Fruit fly (Drosophila melanogaster) whole organism, embryonic: ENCODE measurements around the gene CG9269.

ENCODE experiments used
- Abd-B ChIP-seq: fragments of 200-800 bp; sonication (Bioruptor generic); optimal IDR thresholded peaks from 2 replicates; lab custom pipeline; 2018; ENCODE audit warnings: missing biosample characterization, mild to moderate bottlenecking, missing genetic modification characterization, moderate library complexity
- Ada2b ChIP-seq: fragments of 200-800 bp; sonication (Bioruptor generic); IDR thresholded peaks from 2 replicates; pipeline ENCODE4 v1.3.6; 2022; ENCODE audit warnings: missing biosample characterization, missing genetic modification characterization
- BtbVII ChIP-seq: fragments of 200-800 bp; sonication (Bioruptor generic); optimal IDR thresholded peaks from 3 replicates; lab custom pipeline; 2017; ENCODE audit warnings: missing biosample characterization, mild to moderate bottlenecking, missing genetic modification characterization
- CG10274 ChIP-seq: fragments of 200-800 bp; sonication (Bioruptor generic); optimal IDR thresholded peaks from 3 replicates; lab custom pipeline; 2017; ENCODE audit warnings: missing biosample characterization, mild to moderate bottlenecking, missing genetic modification characterization
- CG10565 ChIP-seq: fragments of 200-800 bp; sonication (Bioruptor generic); optimal IDR thresholded peaks from 3 replicates; lab custom pipeline; 2016; ENCODE audit warnings: missing biosample characterization, mild to moderate bottlenecking, missing genetic modification characterization
- CG12391 ChIP-seq: fragments of 200-800 bp; sonication (Bioruptor generic); optimal IDR thresholded peaks from 3 replicates; lab custom pipeline; 2018; ENCODE audit warnings: missing biosample characterization, mild to moderate bottlenecking, missing genetic modification characterization, moderate library complexity
- CG12744 ChIP-seq: fragments of 200-800 bp; sonication (Bioruptor generic); optimal IDR thresholded peaks from 2 replicates; lab custom pipeline; 2016; ENCODE audit warnings: missing biosample characterization, missing genetic modification characterization
- CG12942 ChIP-seq: fragments of 200-800 bp; sonication (Bioruptor generic); optimal IDR thresholded peaks from 3 replicates; lab custom pipeline; 2016; ENCODE audit warnings: missing biosample characterization, missing genetic modification characterization
- CG1603 ChIP-seq: fragments of 200-800 bp; sonication (Bioruptor generic); optimal IDR thresholded peaks from 2 replicates; lab custom pipeline; 2019; ENCODE audit warnings: missing biosample characterization, mild to moderate bottlenecking, missing genetic modification characterization, moderate library complexity
- CG17186 ChIP-seq: fragments of 200-800 bp; sonication (Bioruptor generic); optimal IDR thresholded peaks from 3 replicates; lab custom pipeline; 2017; ENCODE audit warnings: missing biosample characterization, missing genetic modification reagents, missing genetic modification characterization
- CG17361 ChIP-seq: fragments of 200-800 bp; sonication (Bioruptor generic); IDR thresholded peaks from 3 replicates; pipeline ENCODE4 v1.3.6; 2022; ENCODE audit warnings: missing biosample characterization, missing genetic modification characterization
- CG17612 ChIP-seq: fragments of 200-800 bp; sonication (Bioruptor generic); IDR thresholded peaks from 2 replicates; pipeline ENCODE4 v1.3.6; 2022; ENCODE audit warnings: missing biosample characterization, missing genetic modification characterization
- CG31365 ChIP-seq: fragments of 200-800 bp; sonication (Bioruptor generic); optimal IDR thresholded peaks from 2 replicates; lab custom pipeline; 2018; ENCODE audit warnings: missing biosample characterization, mild to moderate bottlenecking, missing genetic modification characterization
- CG4820 ChIP-seq: fragments of 200-800 bp; sonication (Bioruptor generic); optimal IDR thresholded peaks from 3 replicates; lab custom pipeline; 2016; ENCODE audit warnings: missing biosample characterization, missing genetic modification characterization
- CG6654 ChIP-seq: fragments of 200-800 bp; sonication (Bioruptor generic); optimal IDR thresholded peaks from 2 replicates; lab custom pipeline; 2017; ENCODE audit warnings: missing biosample characterization, mild to moderate bottlenecking, missing genetic modification characterization
- CG6689 ChIP-seq: fragments of 200-800 bp; sonication (Bioruptor generic); IDR thresholded peaks from 2 replicates; pipeline ENCODE4 v1.3.6; 2022; ENCODE audit warnings: missing biosample characterization, missing genetic modification characterization
- CG7357 ChIP-seq: fragments of 200-800 bp; sonication (Bioruptor generic); IDR thresholded peaks from 3 replicates; pipeline ENCODE4 v1.3.6; 2022; ENCODE audit warnings: missing biosample characterization, missing genetic modification characterization
- CG7928 ChIP-seq: fragments of 200-800 bp; sonication (Bioruptor generic); optimal IDR thresholded peaks from 2 replicates; lab custom pipeline; 2017; ENCODE audit warnings: missing biosample characterization, mild to moderate bottlenecking, missing genetic modification characterization
- CG7963 ChIP-seq: fragments of 200-800 bp; sonication (Bioruptor generic); IDR thresholded peaks from 3 replicates; pipeline ENCODE4 v1.3.6; 2022; ENCODE audit warnings: missing biosample characterization, missing genetic modification characterization; ENCODE audit not compliant: partially characterized antibody
- CG9437 ChIP-seq: fragments of 200-800 bp; sonication (Bioruptor generic); optimal IDR thresholded peaks from 2 replicates; lab custom pipeline; 2018; ENCODE audit warnings: missing biosample characterization, mild to moderate bottlenecking, missing genetic modification characterization
- CG9817 ChIP-seq: fragments of 200-800 bp; sonication (Bioruptor generic); optimal IDR thresholded peaks from 2 replicates; lab custom pipeline; 2018; ENCODE audit warnings: missing biosample characterization, mild to moderate bottlenecking, missing genetic modification characterization, moderate library complexity
- CkIIα-i1 ChIP-seq: fragments of 200-800 bp; sonication (Bioruptor generic); IDR thresholded peaks from 2 replicates; pipeline ENCODE4 v1.3.6; 2022; ENCODE audit warnings: missing biosample characterization, missing genetic modification characterization
- Dfd ChIP-seq, 2 experiments: fragments of >200 bp; optimal IDR thresholded peaks; 2 replicates each; lab custom pipeline; 2017; ENCODE audit warnings: missing biosample characterization in 2 of 2, missing genetic modification characterization in 2 of 2
- Dll ChIP-seq: fragments of 200-800 bp; sonication (Bioruptor generic); IDR thresholded peaks from 4 replicates; pipeline ENCODE4 v1.3.6; 2022; ENCODE audit warnings: missing biosample characterization, missing genetic modification characterization; ENCODE audit not compliant: partially characterized antibody
- Elba2 ChIP-seq: fragments of 200-800 bp; sonication (Bioruptor generic); optimal IDR thresholded peaks from 3 replicates; lab custom pipeline; 2016; ENCODE audit warnings: missing biosample characterization, missing genetic modification characterization
- MTF-1 ChIP-seq: fragments of 200-800 bp; sonication (Bioruptor generic); optimal IDR thresholded peaks from 2 replicates; lab custom pipeline; 2018; ENCODE audit warnings: missing biosample characterization, mild to moderate bottlenecking, missing genetic modification characterization, borderline replicate concordance
- Sox102F ChIP-seq: fragments of 200-800 bp; sonication (Bioruptor generic); optimal IDR thresholded peaks from 2 replicates; lab custom pipeline; 2018; ENCODE audit warnings: missing biosample characterization, mild to moderate bottlenecking, missing genetic modification characterization, moderate library complexity
- aop ChIP-seq: fragments of 200-800 bp; sonication (Bioruptor generic); IDR thresholded peaks from 2 replicates; pipeline ENCODE4 v1.3.6; 2022; ENCODE audit warnings: missing biosample characterization, missing genetic modification characterization
- ato ChIP-seq: fragments of 200-800 bp; sonication (Bioruptor generic); IDR thresholded peaks from 2 replicates; pipeline ENCODE4 v1.3.6; 2022; ENCODE audit warnings: missing biosample characterization, missing genetic modification characterization; ENCODE audit not compliant: partially characterized antibody
- chn ChIP-seq: fragments of 200-800 bp; sonication (Bioruptor generic); optimal IDR thresholded peaks from 2 replicates; lab custom pipeline; 2016; ENCODE audit warnings: missing biosample characterization, missing genetic modification characterization
- ci ChIP-seq: fragments of 200-800 bp; sonication (Bioruptor generic); IDR thresholded peaks from 3 replicates; pipeline ENCODE4 v1.3.6; 2022; ENCODE audit warnings: missing biosample characterization, missing genetic modification characterization
- danr ChIP-seq: fragments of 200-800 bp; sonication (Bioruptor generic); IDR thresholded peaks from 2 replicates; pipeline ENCODE4 v1.3.6; 2022; ENCODE audit warnings: missing biosample characterization, missing genetic modification characterization
- dmrt11E ChIP-seq: fragments of 200-800 bp; sonication (Bioruptor generic); optimal IDR thresholded peaks from 3 replicates; lab custom pipeline; 2018; ENCODE audit warnings: missing biosample characterization, mild to moderate bottlenecking, missing genetic modification characterization, moderate library complexity
- dmrt99B ChIP-seq: fragments of 200-800 bp; sonication (Bioruptor generic); optimal IDR thresholded peaks from 2 replicates; lab custom pipeline; 2018; ENCODE audit warnings: missing biosample characterization, mild to moderate bottlenecking, missing genetic modification characterization, moderate library complexity
- fd3F ChIP-seq: fragments of 200-800 bp; sonication (Bioruptor generic); optimal IDR thresholded peaks from 2 replicates; lab custom pipeline; 2018; ENCODE audit warnings: missing biosample characterization, mild to moderate bottlenecking, missing genetic modification characterization, moderate library complexity
- gsb-n ChIP-seq: fragments of 200-800 bp; sonication (Bioruptor generic); optimal IDR thresholded peaks from 3 replicates; lab custom pipeline; 2018; ENCODE audit warnings: missing biosample characterization, mild to moderate bottlenecking, missing genetic modification characterization
- ham ChIP-seq: fragments of 200-800 bp; sonication (Bioruptor generic); IDR thresholded peaks from 2 replicates; pipeline ENCODE4 v1.3.6; 2022; ENCODE audit warnings: missing biosample characterization, missing genetic modification characterization
- hbn ChIP-seq: fragments of 200-800 bp; sonication (Bioruptor generic); IDR thresholded peaks from 2 replicates; pipeline ENCODE4 v1.3.6; 2022; ENCODE audit warnings: missing biosample characterization, missing genetic modification characterization; ENCODE audit not compliant: partially characterized antibody
- ind ChIP-seq: fragments of 200-800 bp; sonication (Bioruptor generic); optimal IDR thresholded peaks from 3 replicates; lab custom pipeline; 2016; ENCODE audit warnings: missing biosample characterization, missing genetic modification characterization
- mld ChIP-seq: fragments of 200-800 bp; sonication (Bioruptor generic); IDR thresholded peaks from 3 replicates; pipeline ENCODE4 v1.3.6; 2022; ENCODE audit warnings: missing biosample characterization, missing genetic modification characterization; ENCODE audit not compliant: partially characterized antibody
- pb ChIP-seq: fragments of 200-800 bp; sonication (Bioruptor generic); optimal IDR thresholded peaks from 3 replicates; lab custom pipeline; 2016; ENCODE audit warnings: missing biosample characterization, missing genetic modification characterization
- pnt ChIP-seq: fragments of 200-800 bp; sonication (Bioruptor generic); optimal IDR thresholded peaks from 3 replicates; lab custom pipeline; 2016; ENCODE audit warnings: missing biosample characterization, missing genetic modification characterization
- rib ChIP-seq: fragments of 200-800 bp; sonication (Bioruptor generic); IDR thresholded peaks from 2 replicates; pipeline ENCODE4 v1.3.6; 2022; ENCODE audit warnings: missing biosample characterization, missing genetic modification characterization
- ro ChIP-seq: fragments of 200-800 bp; sonication (Bioruptor generic); IDR thresholded peaks from 2 replicates; pipeline ENCODE4 v1.3.6; 2022; ENCODE audit warnings: missing biosample characterization, missing genetic modification characterization
- schlank ChIP-seq: fragments of 200-800 bp; sonication (Bioruptor generic); optimal IDR thresholded peaks from 2 replicates; lab custom pipeline; 2018; ENCODE audit warnings: missing biosample characterization, mild to moderate bottlenecking, missing genetic modification characterization
- sim ChIP-seq: fragments of 200-800 bp; sonication (Bioruptor generic); IDR thresholded peaks from 2 replicates; pipeline ENCODE4 v1.3.6; 2022; ENCODE audit warnings: missing biosample characterization, missing genetic modification characterization
- tll ChIP-seq, 2 experiments: fragments of 200-800 bp in 1 of 2; fragments of >200 bp in 1 of 2; sonication (Bioruptor generic) in 1 of 2; optimal IDR thresholded peaks; 2 replicates each; lab custom pipeline; 2017 to 2019; ENCODE audit warnings: missing biosample characterization in 2 of 2, missing genetic modification characterization in 2 of 2, mild to moderate bottlenecking in 1 of 2, moderate library complexity in 1 of 2
- zfh2 ChIP-seq: fragments of 200-800 bp; sonication (Bioruptor generic); optimal IDR thresholded peaks from 2 replicates; lab custom pipeline; 2016; ENCODE audit warnings: missing biosample characterization, missing genetic modification characterization

CG9269 gene

dm6 chr3R:13660924-13661659, 45.4 kb downstream of the CG9269 start, which contains the start of gene B52 (continued):
- TF ChIP-seq CG7357 (GFP tag; lab: Robert Waterston, UW) = peak; percentile 31; the same call in 1 of the 3 replicates
- TF ChIP-seq rib (GFP tag; lab: Robert Waterston, UW) = peak; percentile 51; the same call in 1 of the 2 replicates
- peak; percentile 16 for TF ChIP-seq CG7928 (GFP tag; lab: Kevin White, UChicago)
- 0 out of 3 replicates have a peak, but pooled peaks have one; percentile 28 for TF ChIP-seq CG7963 (GFP tag; lab: Robert Waterston, UW)
- peak; percentile 94 for TF ChIP-seq ci
- TF ChIP-seq zfh2 = peak; percentile 53
- TF ChIP-seq ro (GFP tag; lab: Robert Waterston, UW) = no peak
- peak; percentile 51 for TF ChIP-seq dmrt11E (tag; lab: Kevin White, UChicago)
- no peak for TF ChIP-seq CkIIα-i1 (GFP tag; lab: Robert Waterston, UW)
- 0 out of 3 replicates have a peak, but pooled peaks have one; percentile 24 for TF ChIP-seq mld (GFP tag; lab: Robert Waterston, UW)
- TF ChIP-seq aop (GFP tag; lab: Robert Waterston, UW) = no peak
- peak; percentile 83 for TF ChIP-seq CG1603 (tag; lab: Kevin White, UChicago)
- TF ChIP-seq CG6689 (GFP tag; lab: Robert Waterston, UW) = peak; percentile 43
- no peak for TF ChIP-seq hbn (GFP tag; lab: Robert Waterston, UW)
- TF ChIP-seq CG12744 = peak; percentile 28
- TF ChIP-seq ato (GFP tag; lab: Robert Waterston, UW) = no peak
- peak; percentile 82 for TF ChIP-seq BtbVII (GFP tag; lab: Kevin White, UChicago)
- peak in 1 of 2 experiments; percentile 45 for TF ChIP-seq tll (GFP tag; optimal IDR thresholded peaks at IDR 0.05; lab: Kevin White, UChicago)
- TF ChIP-seq CG9817 (tag; lab: Kevin White, UChicago) = peak; percentile 35
- peak; percentile 10 for TF ChIP-seq Abd-B (GFP tag; lab: Kevin White, UChicago)
- no peak for TF ChIP-seq Ada2b (GFP tag; lab: Robert Waterston, UW)
- TF ChIP-seq schlank (tag; lab: Kevin White, UChicago) = peak; percentile 75
- no peak for TF ChIP-seq Elba2 (GFP tag; lab: Kevin White, UChicago)
- TF ChIP-seq ham (GFP tag; lab: Robert Waterston, UW) = peak; percentile 54; the same call in 1 of the 2 replicates
- peak; percentile 39 for TF ChIP-seq chn (GFP tag; lab: Kevin White, UChicago)
- TF ChIP-seq ind = peak; percentile 11
- TF ChIP-seq CG9437 (GFP tag; lab: Kevin White, UChicago) = peak; percentile 50
- peak; percentile 34 for TF ChIP-seq pnt (GFP tag; lab: Kevin White, UChicago)
- no peak for TF ChIP-seq dmrt99B (tag; lab: Kevin White, UChicago)
- TF ChIP-seq Sox102F (GFP tag; lab: Kevin White, UChicago) = no peak
- TF ChIP-seq MTF-1 (GFP tag; lab: Kevin White, UChicago) = peak; percentile 87
- TF ChIP-seq gsb-n = peak; percentile 61
- peak; percentile 62 for TF ChIP-seq CG17186
- no peak for TF ChIP-seq CG6654
- TF ChIP-seq fd3F (GFP tag; lab: Kevin White, UChicago) = peak; percentile 34
- TF ChIP-seq CG31365 = peak; percentile 64
- peak; percentile 85 for TF ChIP-seq pb (GFP tag; lab: Kevin White, UChicago)
- TF ChIP-seq CG4820 (GFP tag; lab: Kevin White, UChicago) = no peak
- TF ChIP-seq CG10274 (GFP tag; lab: Kevin White, UChicago) = peak; percentile 41
- TF ChIP-seq Dfd (GFP tag; optimal IDR thresholded peaks at IDR 0.05; lab: Kevin White, UChicago) = no peak
- peak; percentile 57 for TF ChIP-seq CG12391 (tag; lab: Kevin White, UChicago)
- peak; percentile 54; the same call in 1 of the 2 replicates for TF ChIP-seq CG17612 (GFP tag; lab: Robert Waterston, UW)
- no peak for TF ChIP-seq danr (GFP tag; lab: Robert Waterston, UW)
- no peak for TF ChIP-seq CG12942 (GFP tag; lab: Kevin White, UChicago)
- peak; percentile 78 for TF ChIP-seq CG17361 (GFP tag; lab: Robert Waterston, UW)
- no peak for TF ChIP-seq sim (GFP tag; lab: Robert Waterston, UW)
- TF ChIP-seq CG10565 (GFP tag; lab: Kevin White, UChicago) = no peak
- TF ChIP-seq Dll = 0 out of 4 replicates have a peak, but pooled peaks have one; percentile 47
